Worm (Caenorhabditis elegans): Measurements from ENCODE around the gene C02E7.7.

DNA sequence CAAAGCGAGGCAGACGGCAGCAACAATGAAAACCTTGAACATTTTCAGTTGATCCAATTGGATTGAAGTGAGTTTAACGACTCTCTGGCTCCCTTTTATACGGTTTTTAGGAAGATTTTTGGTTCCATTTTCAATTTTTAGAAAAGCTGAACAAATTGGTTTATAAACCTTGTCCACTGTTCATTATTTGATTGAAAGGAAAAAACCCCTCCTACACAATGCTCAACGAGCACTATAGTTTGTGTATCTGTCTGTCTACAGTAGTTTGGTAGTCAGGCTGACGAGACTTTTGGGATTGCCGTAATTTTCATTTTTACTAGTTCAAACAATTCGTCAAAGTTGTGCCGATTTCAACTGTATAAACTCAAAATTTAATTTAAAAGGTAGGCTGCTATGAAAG lies 39.1 kb downstream of the C02E7.7 start, which contains the start of gene T19H12.15:
- TF ChIP-seq ama-1 (optimal IDR thresholded peaks at IDR 0.05) (no peak), aly-2 (tag; optimal IDR thresholded peaks at IDR 0.05) (no peak), fos-1 (tag; optimal IDR thresholded peaks at IDR 0.05) (no peak), ZK546.5 (tag; optimal IDR thresholded peaks at IDR 0.05) (no peak), egl-5 (tag; optimal IDR thresholded peaks at IDR 0.05) (no peak), nhr-28 (tag; optimal IDR thresholded peaks at IDR 0.05) (no peak), lin-15B (tag; optimal IDR thresholded peaks at IDR 0.05) (no peak), nhr-43 (tag; optimal IDR thresholded peaks at IDR 0.05; ENCODE audit: poor library complexity, severe bottlenecking) (no peak), R02D3.7 (tag; optimal IDR thresholded peaks at IDR 0.05) (no peak), pqm-1 (tag; optimal IDR thresholded peaks at IDR 0.05) (no peak), unc-39 (tag; optimal IDR thresholded peaks at IDR 0.05) (no peak), pha-4 (tag; optimal IDR thresholded peaks at IDR 0.05) (no peak), nhr-77 (tag; optimal IDR thresholded peaks at IDR 0.05) (no peak)
